Worm (Caenorhabditis elegans) whole organism, L2 larva: ENCODE results near the gene F54D8.10.
"Not testable (repeated sequence)": the region's sequence is repeated elsewhere in the genome, so short reads cannot be mapped to it uniquely, and the experiment has no call there.

Source experiments
- C34F6.9 ChIP-seq: fragments of 150-350 bp; optimal IDR thresholded peaks from 2 replicates; lab custom pipeline; 2014; ENCODE audit warnings: missing biosample characterization, missing genetic modification characterization
- F13H6.1 ChIP-seq: sonication (generic microtip); optimal IDR thresholded peaks from 2 replicates; lab custom pipeline; 2016; ENCODE audit warnings: missing genetic modification characterization, missing compliant biosample characterization
- R02D3.7 ChIP-seq: fragments of 150-350 bp; optimal IDR thresholded peaks from 2 replicates; lab custom pipeline; 2014; ENCODE audit warnings: missing biosample characterization, missing genetic modification characterization
- Y55F3AM.14 ChIP-seq: fragments of 200-800 bp; sonication (Bioruptor generic); optimal IDR thresholded peaks from 2 replicates; lab custom pipeline; 2018; ENCODE audit warnings: mild to moderate bottlenecking, missing genetic modification characterization, missing compliant biosample characterization
- ZK546.5 ChIP-seq: sonication (generic microtip); optimal IDR thresholded peaks from 2 replicates; lab custom pipeline; 2017; ENCODE audit warnings: missing biosample characterization, missing genetic modification characterization
- alr-1 ChIP-seq: fragments of 150-350 bp; optimal IDR thresholded peaks from 2 replicates; lab custom pipeline; 2014; ENCODE audit warnings: missing biosample characterization, missing genetic modification characterization
- aly-2 ChIP-seq: fragments of 150-350 bp; optimal IDR thresholded peaks from 2 replicates; lab custom pipeline; 2014; ENCODE audit warnings: missing biosample characterization, missing genetic modification characterization
- ceh-16 ChIP-seq: fragments of 150-350 bp; optimal IDR thresholded peaks from 2 replicates; lab custom pipeline; 2014; ENCODE audit warnings: missing biosample characterization, missing genetic modification characterization
- crh-2 ChIP-seq: sonication (generic microtip); optimal IDR thresholded peaks from 2 replicates; lab custom pipeline; 2017; ENCODE audit warnings: missing biosample characterization, missing genetic modification characterization
- egl-27 ChIP-seq: sonication (generic microtip); optimal IDR thresholded peaks from 3 replicates; lab custom pipeline; 2017; ENCODE audit warnings: missing biosample characterization, missing genetic modification reagents, missing genetic modification characterization
- elt-1 ChIP-seq: fragments of 150-350 bp; optimal IDR thresholded peaks from 2 replicates; lab custom pipeline; 2014; ENCODE audit warnings: missing biosample characterization, missing genetic modification characterization
- elt-3 ChIP-seq: sonication (generic microtip); optimal IDR thresholded peaks from 2 replicates; lab custom pipeline; 2017; ENCODE audit warnings: missing biosample characterization, missing genetic modification characterization
- fos-1 ChIP-seq: fragments of 150-350 bp; optimal IDR thresholded peaks from 2 replicates; lab custom pipeline; 2014; ENCODE audit warnings: missing biosample characterization, missing genetic modification characterization
- gmeb-1 ChIP-seq: fragments of 150-350 bp; optimal IDR thresholded peaks from 2 replicates; lab custom pipeline; 2014; ENCODE audit warnings: missing biosample characterization, missing genetic modification characterization
- lin-11 ChIP-seq: fragments of 150-350 bp; sonication (generic microtip); optimal IDR thresholded peaks from 2 replicates; lab custom pipeline; 2014; ENCODE audit warnings: missing biosample characterization, missing genetic modification characterization, inconsistent platforms, mixed read lengths
- lin-13 ChIP-seq: fragments of 150-350 bp; optimal IDR thresholded peaks from 2 replicates; lab custom pipeline; 2014; ENCODE audit warnings: missing biosample characterization, missing genetic modification reagents, missing genetic modification characterization
- lin-39 ChIP-seq: fragments of 150-350 bp; optimal IDR thresholded peaks from 2 replicates; lab custom pipeline; 2014; ENCODE audit warnings: missing biosample characterization, missing genetic modification reagents, missing genetic modification characterization
- lsy-2 ChIP-seq, 2 experiments: fragments of 150-350 bp in 1 of 2; sonication (generic microtip) in 1 of 2; optimal IDR thresholded peaks; 2 replicates each; lab custom pipeline; 2014 to 2017; ENCODE audit warnings: missing biosample characterization in 2 of 2, missing genetic modification characterization in 2 of 2
- mab-5 ChIP-seq: fragments of 150-350 bp; optimal IDR thresholded peaks from 2 replicates; lab custom pipeline; 2014; ENCODE audit warnings: missing biosample characterization, missing genetic modification characterization
- mbf-1 ChIP-seq: sonication (generic microtip); optimal IDR thresholded peaks from 2 replicates; lab custom pipeline; 2017; ENCODE audit warnings: missing biosample characterization, missing genetic modification characterization
- mdl-1 ChIP-seq, 2 experiments: fragments of 150-350 bp in 1 of 2; sonication (generic microtip) in 1 of 2; optimal IDR thresholded peaks; 2 replicates each; lab custom pipeline; 2017; ENCODE audit warnings: missing biosample characterization in 2 of 2, missing genetic modification characterization in 2 of 2
- nhr-10 ChIP-seq: sonication (generic microtip); optimal IDR thresholded peaks from 2 replicates; lab custom pipeline; 2017; ENCODE audit warnings: missing biosample characterization, missing genetic modification characterization
- nhr-11 ChIP-seq: fragments of 150-350 bp; optimal IDR thresholded peaks from 2 replicates; lab custom pipeline; 2014; ENCODE audit warnings: missing biosample characterization, missing genetic modification characterization
- nhr-12 ChIP-seq: fragments of 150-350 bp; optimal IDR thresholded peaks from 2 replicates; lab custom pipeline; 2014; ENCODE audit warnings: missing biosample characterization, missing genetic modification characterization
- nhr-129 ChIP-seq: fragments of 150-350 bp; optimal IDR thresholded peaks from 2 replicates; lab custom pipeline; 2014; ENCODE audit warnings: missing biosample characterization, missing genetic modification characterization
- nhr-21 ChIP-seq: fragments of 150-350 bp; optimal IDR thresholded peaks from 2 replicates; lab custom pipeline; 2014; ENCODE audit warnings: missing biosample characterization, missing genetic modification characterization
- nhr-23 ChIP-seq: fragments of 150-350 bp; optimal IDR thresholded peaks from 2 replicates; lab custom pipeline; 2014; ENCODE audit warnings: missing biosample characterization, missing genetic modification reagents, missing genetic modification characterization
- nhr-237 ChIP-seq: fragments of 150-350 bp; optimal IDR thresholded peaks from 2 replicates; lab custom pipeline; 2014; ENCODE audit warnings: missing biosample characterization, missing genetic modification characterization
- nhr-6 ChIP-seq: fragments of 150-350 bp; optimal IDR thresholded peaks from 2 replicates; lab custom pipeline; 2014; ENCODE audit warnings: missing biosample characterization, missing genetic modification characterization
- sem-4 ChIP-seq: fragments of 150-350 bp; optimal IDR thresholded peaks from 2 replicates; lab custom pipeline; 2014; ENCODE audit warnings: missing biosample characterization, missing genetic modification reagents, missing genetic modification characterization
- skn-1 ChIP-seq: sonication (generic microtip); optimal IDR thresholded peaks from 2 replicates; lab custom pipeline; 2017; ENCODE audit warnings: missing biosample characterization, missing genetic modification characterization
- sma-3 ChIP-seq: sonication (generic microtip); optimal IDR thresholded peaks from 2 replicates; lab custom pipeline; 2016; ENCODE audit warnings: missing genetic modification reagents, missing genetic modification characterization, missing compliant biosample characterization
- sma-9 ChIP-seq, 2 experiments: fragments of 150-350 bp in 1 of 2; sonication (generic microtip) in 1 of 2; optimal IDR thresholded peaks; 2 replicates each; lab custom pipeline; 2014 to 2016; ENCODE audit warnings: missing genetic modification characterization in 2 of 2, mild to moderate bottlenecking in 1 of 2, missing biosample characterization in 1 of 2, missing compliant biosample characterization in 1 of 2, missing genetic modification reagents in 1 of 2, moderate library complexity in 1 of 2
- snpc-4 ChIP-seq: fragments of 150-350 bp; optimal IDR thresholded peaks from 2 replicates; lab custom pipeline; 2014; ENCODE audit warnings: missing biosample characterization, missing genetic modification characterization
- unc-55 ChIP-seq: fragments of 150-350 bp; sonication (generic microtip); optimal IDR thresholded peaks from 3 replicates; lab custom pipeline; 2014; ENCODE audit warnings: missing biosample characterization, missing genetic modification reagents, missing genetic modification characterization
- unc-62 ChIP-seq: fragments of 150-350 bp; optimal IDR thresholded peaks from 2 replicates; lab custom pipeline; 2014; ENCODE audit warnings: missing biosample characterization, missing genetic modification reagents, missing genetic modification characterization
- zag-1 ChIP-seq: fragments of 150-350 bp; optimal IDR thresholded peaks from 2 replicates; lab custom pipeline; 2014; ENCODE audit warnings: missing biosample characterization, missing genetic modification characterization
- ztf-11 ChIP-seq: sonication (generic microtip); optimal IDR thresholded peaks from 2 replicates; lab custom pipeline; 2017; ENCODE audit warnings: missing biosample characterization, missing genetic modification characterization
- ztf-4 ChIP-seq: fragments of 150-350 bp; optimal IDR thresholded peaks from 2 replicates; lab custom pipeline; 2014; ENCODE audit warnings: missing biosample characterization, missing genetic modification characterization

F54D8.10 gene

ce11 chrIII:5062406-5062805, 32.2 kb upstream of the F54D8.10 start, which contains the start of gene C45G9.4:
TSS of gene C45G9.4 (plus strand) at chrIII:5062706.
- not testable (repeated sequence) for TF ChIP-seq mbf-1 (tag; lab: Kevin White, UChicago); nhr-6 (tag; lab: Kevin White, UChicago); Y55F3AM.14

ce11 chrIII:5068675-5069233, 25.9 kb upstream of the F54D8.10 start, which contains the start of the genes C45G9.11 and C45G9.2:
TSS of gene C45G9.11 (minus strand) at chrIII:5068725.
TSS of gene C45G9.2 (plus strand) at chrIII:5069066.
- no peak for TF ChIP-seq elt-3 (tag; lab: Kevin White, UChicago)
- peak; percentile 52 for TF ChIP-seq mab-5
- no peak for TF ChIP-seq zag-1
- TF ChIP-seq mdl-1 (tag; optimal IDR thresholded peaks at IDR 0.05; lab: Kevin White, UChicago), result no peak
- TF ChIP-seq snpc-4 (tag; lab: Kevin White, UChicago), result peak; percentile 42
- TF ChIP-seq lin-13 (GFP tag; lab: Kevin White, UChicago), result peak; percentile 74
- TF ChIP-seq crh-2 (tag; lab: Kevin White, UChicago), result peak; percentile 43
- peak; percentile 11 for TF ChIP-seq lin-11 (tag; lab: Kevin White, UChicago)
- TF ChIP-seq gmeb-1 (tag; lab: Kevin White, UChicago), result peak; percentile 94
- peak; percentile 11 for TF ChIP-seq R02D3.7 (tag; lab: Kevin White, UChicago)
- TF ChIP-seq ztf-11, result no peak
- no peak for TF ChIP-seq nhr-12 (tag; lab: Kevin White, UChicago)
- no peak for TF ChIP-seq nhr-21 (tag; lab: Kevin White, UChicago)
- peak; percentile 43 for TF ChIP-seq ztf-4 (tag; lab: Kevin White, UChicago)
- no peak for TF ChIP-seq sem-4 (tag; lab: Kevin White, UChicago)
- no peak for TF ChIP-seq nhr-10 (tag; lab: Kevin White, UChicago)
- TF ChIP-seq unc-62, result no peak
- TF ChIP-seq elt-1 (tag; lab: Kevin White, UChicago), result no peak
- TF ChIP-seq sma-3 (GFP tag; lab: Kevin White, UChicago), result peak; percentile 83
- TF ChIP-seq sma-9 (GFP tag; optimal IDR thresholded peaks at IDR 0.05; lab: Kevin White, UChicago), result peak; percentile 88
- TF ChIP-seq sma-9 (tag; optimal IDR thresholded peaks at IDR 0.05; lab: Kevin White, UChicago), result no peak
- TF ChIP-seq lsy-2 (tag; optimal IDR thresholded peaks at IDR 0.05; lab: Kevin White, UChicago), result peak; percentile 71 to 85
- TF ChIP-seq nhr-237 (tag; lab: Kevin White, UChicago), result no peak
- TF ChIP-seq unc-55 (GFP tag; lab: Kevin White, UChicago), result peak; percentile 81
- no peak for TF ChIP-seq alr-1 (tag; lab: Kevin White, UChicago)
- TF ChIP-seq F13H6.1 (tag; lab: Kevin White, UChicago), result peak; percentile 73
- peak; percentile 75 for TF ChIP-seq C34F6.9 (tag; lab: Kevin White, UChicago)
- TF ChIP-seq nhr-129 (tag; lab: Kevin White, UChicago), result peak; percentile 20
- no peak for TF ChIP-seq ceh-16
- TF ChIP-seq aly-2 (tag; lab: Kevin White, UChicago), result no peak
- no peak for TF ChIP-seq nhr-23 (tag; lab: Kevin White, UChicago)
- TF ChIP-seq fos-1 (tag; lab: Kevin White, UChicago), result no peak
- TF ChIP-seq nhr-6 (tag; lab: Kevin White, UChicago), result peak; percentile 52
- no peak for TF ChIP-seq lin-39 (tag; lab: Kevin White, UChicago)
- no peak for TF ChIP-seq nhr-11
- TF ChIP-seq ZK546.5 (tag; lab: Kevin White, UChicago), result no peak
- no peak for TF ChIP-seq skn-1 (tag; lab: Kevin White, UChicago)

ce11 chrIII:5071509-5071908, 23.1 kb upstream of the F54D8.10 start, which contains the start of gene C45G9.12:
TSS of gene C45G9.12 (minus strand) at chrIII:5071609.
- no peak for TF ChIP-seq elt-3 (tag; lab: Kevin White, UChicago)
- TF ChIP-seq skn-1 (tag; lab: Kevin White, UChicago), result no peak
- TF ChIP-seq fos-1 (tag; lab: Kevin White, UChicago), result no peak
- TF ChIP-seq aly-2 (tag; lab: Kevin White, UChicago), result no peak
- no peak for TF ChIP-seq sma-9 (GFP tag; optimal IDR thresholded peaks at IDR 0.05; lab: Kevin White, UChicago)
- TF ChIP-seq sma-9 (tag; optimal IDR thresholded peaks at IDR 0.05; lab: Kevin White, UChicago), result no peak
- TF ChIP-seq alr-1 (tag; lab: Kevin White, UChicago), result no peak
- no peak for TF ChIP-seq lin-39 (tag; lab: Kevin White, UChicago)
- no peak for TF ChIP-seq egl-27 (tag; lab: Kevin White, UChicago)
